Fruit fly (Drosophila melanogaster): ENCODE measurements around the gene gny.

Gene gny

dm6 chr2L:10386208-10386805, 6.4 kb downstream of the gny start, which contains the start of the genes Cdk1 and mRpS7 (continued):
- peak; percentile 63 for TF ChIP-seq pho (GFP tag; optimal IDR thresholded peaks at IDR 0.05)
- TF ChIP-seq CG10274 (GFP tag; optimal IDR thresholded peaks at IDR 0.05): no peak
- 0 out of 2 replicates have a peak, but pooled peaks have one; percentile 32 for TF ChIP-seq gsb (GFP tag; IDR thresholded peaks at IDR 0.05)
- peak; percentile 64 for TF ChIP-seq HLH54F (GFP tag; optimal IDR thresholded peaks at IDR 0.05)
- TF ChIP-seq vnd (GFP tag; IDR thresholded peaks at IDR 0.05; ENCODE audit: partially characterized antibody): no peak
- TF ChIP-seq ind (GFP tag; optimal IDR thresholded peaks at IDR 0.05): peak; percentile 77
- TF ChIP-seq stwl (tag; optimal IDR thresholded peaks at IDR 0.05): no peak
- peak; percentile 50; the same call in 1 of the 2 replicates for TF ChIP-seq Ada2b (GFP tag; IDR thresholded peaks at IDR 0.05)
- TF ChIP-seq D19B (GFP tag; optimal IDR thresholded peaks at IDR 0.05): peak; percentile 59
- peak; percentile 31 for TF ChIP-seq Ets97D (GFP tag; optimal IDR thresholded peaks at IDR 0.05)
- peak in 1 of 3 experiments; percentile 72 for TF ChIP-seq lola (GFP tag; optimal IDR thresholded peaks at IDR 0.05)
- no peak for TF ChIP-seq dimm (GFP tag; IDR thresholded peaks at IDR 0.05)
- no peak for TF ChIP-seq grn (GFP tag; optimal IDR thresholded peaks at IDR 0.05)
- peak; percentile 48 for TF ChIP-seq CG4404 (GFP tag; IDR thresholded peaks at IDR 0.05)
- peak; percentile 63 for TF ChIP-seq B-H1 (GFP tag; IDR thresholded peaks at IDR 0.05)
- TF ChIP-seq YL-1 (GFP tag; optimal IDR thresholded peaks at IDR 0.05): peak; percentile 26
- TF ChIP-seq CG2712 (tag; optimal IDR thresholded peaks at IDR 0.05): peak; percentile 84
- no peak for TF ChIP-seq Dll (GFP tag; IDR thresholded peaks at IDR 0.05; ENCODE audit: partially characterized antibody)
- peak; percentile 75 for TF ChIP-seq CG18599 (GFP tag; optimal IDR thresholded peaks at IDR 0.05)
- peak; percentile 56 for TF ChIP-seq E2f1 (GFP tag; IDR thresholded peaks at IDR 0.05)
- peak; percentile 56 for TF ChIP-seq pum (GFP tag; optimal IDR thresholded peaks at IDR 0.05)
- no peak for TF ChIP-seq CrebB (tag; optimal IDR thresholded peaks at IDR 0.05)
- TF ChIP-seq CG6654 (GFP tag; optimal IDR thresholded peaks at IDR 0.05): peak; percentile 7
- TF ChIP-seq aop (GFP tag; IDR thresholded peaks at IDR 0.05): no peak
- peak; percentile 81 for TF ChIP-seq Dek (tag; optimal IDR thresholded peaks at IDR 0.05)
- peak; percentile 70 for TF ChIP-seq CG14014 (GFP tag; IDR thresholded peaks at IDR 0.05)
- peak; percentile 32 for TF ChIP-seq Sry-δ (GFP tag; optimal IDR thresholded peaks at IDR 0.05)
- no peak for TF ChIP-seq Hey (tag; optimal IDR thresholded peaks at IDR 0.05)
- no peak for TF ChIP-seq repo (GFP tag; optimal IDR thresholded peaks at IDR 0.05)
- peak; percentile 43; the same call in 1 of the 2 replicates for TF ChIP-seq CG11247 (GFP tag; IDR thresholded peaks at IDR 0.05)
- no peak for TF ChIP-seq CG4282 (GFP tag; optimal IDR thresholded peaks at IDR 0.05)
- no peak for TF ChIP-seq kni (GFP tag; optimal IDR thresholded peaks at IDR 0.05)
- peak; percentile 76 for TF ChIP-seq gsb-n (tag; optimal IDR thresholded peaks at IDR 0.05)
- TF ChIP-seq CG12942 (GFP tag; optimal IDR thresholded peaks at IDR 0.05): peak; percentile 62
- TF ChIP-seq odd (GFP tag; optimal IDR thresholded peaks at IDR 0.05): no peak
- TF ChIP-seq Lim3 (GFP tag; IDR thresholded peaks at IDR 0.05): no peak
- TF ChIP-seq oc (tag; optimal IDR thresholded peaks at IDR 0.05): no peak
- TF ChIP-seq dm (GFP tag; optimal IDR thresholded peaks at IDR 0.05): peak; percentile 43
- TF ChIP-seq tap (tag; optimal IDR thresholded peaks at IDR 0.05): peak; percentile 61
- no peak for TF ChIP-seq pan (optimal IDR thresholded peaks at IDR 0.05)
- TF ChIP-seq pan (GFP tag; optimal IDR thresholded peaks at IDR 0.05 in 1 of 2, IDR thresholded peaks at IDR 0.05 in 1 of 2): peak in 1 of 2 experiments; percentile 82
- TF ChIP-seq CG17359 (tag; optimal IDR thresholded peaks at IDR 0.05): peak; percentile 66
- TF ChIP-seq slou (GFP tag; optimal IDR thresholded peaks at IDR 0.05): peak; percentile 45
- peak; percentile 80 for TF ChIP-seq CG13775 (GFP tag; optimal IDR thresholded peaks at IDR 0.05)
- peak; percentile 15; the same call in 1 of the 2 replicates for TF ChIP-seq stc (GFP tag; IDR thresholded peaks at IDR 0.05)
- peak; percentile 44 for TF ChIP-seq CG3407 (GFP tag; optimal IDR thresholded peaks at IDR 0.05)
- peak; percentile 77 for TF ChIP-seq vvl (GFP tag; IDR thresholded peaks at IDR 0.05)
- peak; percentile 40 for TF ChIP-seq Mad (GFP tag; optimal IDR thresholded peaks at IDR 0.05)
- TF ChIP-seq CG16813 (GFP tag; IDR thresholded peaks at IDR 0.05; ENCODE audit: partially characterized antibody): no peak
- TF ChIP-seq CG12071 (GFP tag; optimal IDR thresholded peaks at IDR 0.05): no peak
